Worm (Caenorhabditis elegans): ENCODE measurements around the gene flr-4.

Gene flr-4

DNA sequence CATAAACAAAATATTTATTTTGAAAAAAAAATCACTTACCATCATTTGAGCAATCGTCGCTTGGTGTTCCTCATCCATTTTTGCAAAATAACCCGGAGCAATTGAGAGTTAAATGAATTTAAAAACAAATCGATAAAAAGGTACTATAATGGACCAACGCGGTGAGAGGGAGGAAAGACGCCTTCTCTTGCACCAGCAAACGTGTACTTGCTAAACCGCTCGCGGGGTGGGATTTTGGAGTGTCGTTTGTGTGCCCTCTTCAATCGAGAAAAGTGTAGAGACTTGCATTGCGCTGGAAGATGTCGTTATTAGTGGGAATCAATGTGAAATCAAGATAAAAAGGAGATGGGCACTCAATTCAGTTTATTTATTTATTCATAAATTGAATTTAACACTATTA, 5.4 kb upstream of the flr-4 start, which contains the start of gene H40L08.1:
H40L08.1 (minus strand) TSS at position 292 of the 400 bp plus-strand sequence.
- no peak for TF ChIP-seq fax-1 (tag; optimal IDR thresholded peaks at IDR 0.05)
- peak; percentile 38 for TF ChIP-seq elt-2 (tag; optimal IDR thresholded peaks at IDR 0.05)
- TF ChIP-seq ceh-48 (tag; optimal IDR thresholded peaks at IDR 0.05) = peak; percentile 34
- TF ChIP-seq ceh-31 (tag; optimal IDR thresholded peaks at IDR 0.05) = no peak
- no peak for TF ChIP-seq F13H6.1 (tag; optimal IDR thresholded peaks at IDR 0.05)
- peak; percentile 15 for TF ChIP-seq unc-42 (tag; optimal IDR thresholded peaks at IDR 0.05)

- no peak for TF ChIP-seq dve-1 (tag; optimal IDR thresholded peaks at IDR 0.05)
- no peak for TF ChIP-seq tbx-2 (tag; optimal IDR thresholded peaks at IDR 0.05)
- TF ChIP-seq unc-3 (GFP tag; conservative IDR thresholded peaks at IDR 0.05) = no peak
- TF ChIP-seq unc-3 (tag; optimal IDR thresholded peaks at IDR 0.05) = no peak
- TF ChIP-seq gmeb-2 (tag; optimal IDR thresholded peaks at IDR 0.05) = no peak
- TF ChIP-seq ama-1 (optimal IDR thresholded peaks at IDR 0.05) = no peak
Observed at ce11 chrX:15084395-15084794, 4.8 kb upstream of the flr-4 start, which contains the start of gene F09B12.5. TSS of gene F09B12.5 (plus strand) at chrX:15084695.

ce11 chrX:15087752-15088151, 1.4 kb upstream of the flr-4 start:
- TF ChIP-seq ceh-2 (tag; optimal IDR thresholded peaks at IDR 0.05) = no peak
- TF ChIP-seq pha-2 (tag; optimal IDR thresholded peaks at IDR 0.05) = no peak
- no peak for TF ChIP-seq unc-86 (tag; optimal IDR thresholded peaks at IDR 0.05)
- no peak for TF ChIP-seq dve-1 (tag; optimal IDR thresholded peaks at IDR 0.05)
- TF ChIP-seq ttx-3 (tag; optimal IDR thresholded peaks at IDR 0.05) = no peak
- no peak for TF ChIP-seq pha-4 (tag; optimal IDR thresholded peaks at IDR 0.05)
- no peak for TF ChIP-seq hlh-6 (tag; optimal IDR thresholded peaks at IDR 0.05)
- TF ChIP-seq ztf-16 (tag; optimal IDR thresholded peaks at IDR 0.05) = no peak

- TF ChIP-seq ceh-2 (tag; optimal IDR thresholded peaks at IDR 0.05) (no peak), che-1 (tag; optimal IDR thresholded peaks at IDR 0.05) (no peak), lin-11 (tag; optimal IDR thresholded peaks at IDR 0.05) (no peak), ceh-6 (GFP tag; optimal IDR thresholded peaks at IDR 0.05) (no peak), ceh-48 (tag; optimal IDR thresholded peaks at IDR 0.05) (no peak), rnt-1 (tag; optimal IDR thresholded peaks at IDR 0.05) (no peak), gmeb-2 (tag; optimal IDR thresholded peaks at IDR 0.05) (no peak), ztf-16 (tag; optimal IDR thresholded peaks at IDR 0.05) (no peak), elt-2 (tag; optimal IDR thresholded peaks at IDR 0.05) (no peak), unc-3 (GFP tag; conservative IDR thresholded peaks at IDR 0.05) (no peak), unc-3 (tag; optimal IDR thresholded peaks at IDR 0.05) (no peak), pax-1 (tag; optimal IDR thresholded peaks at IDR 0.05) (no peak), pqm-1 (tag; optimal IDR thresholded peaks at IDR 0.05) (no peak), dve-1 (tag; optimal IDR thresholded peaks at IDR 0.05) (no peak), npax-4 (tag; optimal IDR thresholded peaks at IDR 0.05) (no peak), ceh-24 (tag; optimal IDR thresholded peaks at IDR 0.05) (no peak), ttx-3 (tag; optimal IDR thresholded peaks at IDR 0.05) (no peak)
Observed at ce11 chrX:15092775-15093386, 3.7 kb downstream of the flr-4 start.

DNA sequence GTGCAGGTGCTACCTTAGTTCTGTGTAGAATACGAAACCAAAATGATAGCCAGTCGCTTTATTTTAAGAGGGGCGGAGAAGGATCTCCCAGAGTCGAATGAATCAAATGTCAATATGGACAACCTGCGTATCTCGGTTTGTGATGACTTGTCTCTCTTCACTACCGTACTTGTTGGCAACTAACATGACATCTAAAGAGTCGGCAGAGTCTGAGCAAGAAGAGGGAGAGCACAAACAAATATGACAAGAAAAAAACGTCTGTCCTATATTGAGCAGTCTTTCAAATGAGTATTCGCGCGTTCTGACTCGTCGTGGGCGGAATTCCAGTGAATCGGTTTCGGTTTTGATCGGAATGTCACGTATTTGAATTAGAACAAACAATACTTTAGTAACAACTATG, 5.8 kb downstream of the flr-4 start, which contains the start of gene F09B12.7:
F09B12.7 (minus strand) TSS at position 101 of the 400 bp plus-strand sequence.
- TF ChIP-seq ceh-18 (tag; optimal IDR thresholded peaks at IDR 0.05) = no peak
- no peak for TF ChIP-seq elt-4 (tag; optimal IDR thresholded peaks at IDR 0.05)
- TF ChIP-seq gmeb-2 (tag; optimal IDR thresholded peaks at IDR 0.05) = no peak
- no peak for TF ChIP-seq ceh-22 (tag; optimal IDR thresholded peaks at IDR 0.05)
- no peak for TF ChIP-seq ref-2 (tag; optimal IDR thresholded peaks at IDR 0.05)
- TF ChIP-seq pha-4 (tag; optimal IDR thresholded peaks at IDR 0.05) = no peak
- TF ChIP-seq ceh-24 (tag; optimal IDR thresholded peaks at IDR 0.05) = no peak
- TF ChIP-seq hlh-13 (GFP tag; optimal IDR thresholded peaks at IDR 0.05) = no peak
- no peak for TF ChIP-seq pros-1 (tag; optimal IDR thresholded peaks at IDR 0.05)
- no peak for TF ChIP-seq zip-5 (tag; optimal IDR thresholded peaks at IDR 0.05)
- no peak for TF ChIP-seq hlh-30 (tag; optimal IDR thresholded peaks at IDR 0.05; ENCODE audit: insufficient read depth)
- TF ChIP-seq ceh-48 (tag; optimal IDR thresholded peaks at IDR 0.05) = no peak
- TF ChIP-seq ceh-14 (tag; optimal IDR thresholded peaks at IDR 0.05) = no peak
- no peak for TF ChIP-seq ttx-3 (tag; optimal IDR thresholded peaks at IDR 0.05)
- no peak for TF ChIP-seq nhr-11 (tag; optimal IDR thresholded peaks at IDR 0.05)

All from whole organism, late embryonic.